Worm (Caenorhabditis elegans): ENCODE data around the gene clec-246.
A peak's percentile ranks its signal among the peaks of the same experiment; 100 is the strongest.
"Not testable (repeated sequence)": the region's sequence is repeated elsewhere in the genome, so short reads cannot be mapped to it uniquely, and the experiment has no call there.

clec-246 gene

ce11 chrV:18212848-18213247, 23.6 kb downstream of the clec-246 start:
- TF ChIP-seq swsn-7 (tag; optimal IDR thresholded peaks at IDR 0.05), result no peak
- TF ChIP-seq lir-3 (tag; optimal IDR thresholded peaks at IDR 0.05; ENCODE audit: poor library complexity), result no peak
- no peak for TF ChIP-seq dsc-1 (tag; optimal IDR thresholded peaks at IDR 0.05)
- TF ChIP-seq fkh-8 (tag; optimal IDR thresholded peaks at IDR 0.05), result no peak
- no peak for TF ChIP-seq unc-30 (tag; optimal IDR thresholded peaks at IDR 0.05)
- no peak for TF ChIP-seq efl-1 (optimal IDR thresholded peaks at IDR 0.05)
- no peak for TF ChIP-seq efl-1 (GFP tag; optimal IDR thresholded peaks at IDR 0.05 in 1 of 2)
- TF ChIP-seq xbp-1 (tag; optimal IDR thresholded peaks at IDR 0.05), result no peak

DNA sequence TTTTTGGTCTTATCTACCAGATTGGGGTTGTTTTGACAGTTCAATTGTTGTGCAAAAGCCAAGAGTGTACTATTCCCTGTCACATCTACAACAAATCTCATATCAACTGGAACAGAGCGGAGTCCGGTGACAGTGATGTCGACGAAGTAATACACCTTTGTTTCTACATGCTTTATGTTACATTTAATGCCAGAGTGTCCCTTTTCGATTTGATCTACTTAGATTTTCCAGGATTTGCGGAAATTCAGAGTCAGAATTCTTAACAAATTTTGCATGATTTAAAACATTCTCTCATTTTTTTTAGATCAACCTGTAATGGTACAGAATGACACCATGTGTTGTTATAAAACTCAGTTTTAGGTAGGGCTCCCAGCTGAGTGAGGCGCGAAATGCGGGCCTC, 26.9 kb downstream of the clec-246 start, which contains the start of gene F16H6.8:
Gene F16H6.8, minus strand, starts transcription at position 101 of the 400 bp plus-strand sequence.
- TF ChIP-seq aly-2 (tag; optimal IDR thresholded peaks at IDR 0.05); lsy-2 (tag; optimal IDR thresholded peaks at IDR 0.05); zip-4 (GFP tag; optimal IDR thresholded peaks at IDR 0.05): not testable (repeated sequence)

- not testable (repeated sequence) for TF ChIP-seq irx-1, lin-15B, nhr-71 (tag; optimal IDR thresholded peaks at IDR 0.05)
These were observed 27.5 kb downstream of the clec-246 start, which contains the start of gene F16H6.9 for ce11 chrV:18216784-18217183. Gene F16H6.9 (plus strand): TSS chrV:18217084.

DNA sequence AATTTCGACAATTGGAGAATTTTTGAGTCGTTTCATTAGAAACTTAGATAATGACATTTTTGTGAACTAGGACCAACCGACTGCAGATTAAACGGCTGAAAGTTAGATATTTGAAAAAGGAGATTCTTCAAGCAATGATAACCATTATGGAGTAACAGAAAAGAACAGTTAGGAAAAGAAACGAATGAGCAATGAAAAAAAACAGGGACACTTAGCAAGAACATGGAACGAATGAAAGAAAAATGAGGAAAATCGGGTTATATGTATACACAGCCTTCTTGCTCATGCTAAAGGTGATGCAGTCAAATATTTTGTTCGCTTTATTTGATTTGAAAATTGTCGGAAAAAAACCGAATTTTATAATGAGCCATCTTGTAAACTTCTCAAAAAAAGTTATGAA, 35.1 kb downstream of the clec-246 start, which contains the start of gene F16H6.10:
Gene F16H6.10, minus strand, starts transcription at position 101 of the 400 bp plus-strand sequence.
- no peak for TF ChIP-seq C16A3.4 (tag; optimal IDR thresholded peaks at IDR 0.05)
- TF ChIP-seq nhr-12 (tag; optimal IDR thresholded peaks at IDR 0.05), result no peak
- no peak for TF ChIP-seq unc-130 (tag; optimal IDR thresholded peaks at IDR 0.05)
- TF ChIP-seq lin-39 (tag; optimal IDR thresholded peaks at IDR 0.05), result no peak
- TF ChIP-seq xbp-1 (tag; optimal IDR thresholded peaks at IDR 0.05), result no peak
- TF ChIP-seq rnt-1 (tag; optimal IDR thresholded peaks at IDR 0.05), result no peak
- TF ChIP-seq efl-1 (optimal IDR thresholded peaks at IDR 0.05), result no peak
- no peak for TF ChIP-seq efl-1 (GFP tag; optimal IDR thresholded peaks at IDR 0.05 in 1 of 2)
- TF ChIP-seq irx-1 (tag; optimal IDR thresholded peaks at IDR 0.05), result no peak
- no peak for TF ChIP-seq mab-9 (GFP tag; IDR thresholded peaks at IDR 0.05)
- TF ChIP-seq dsc-1 (tag; optimal IDR thresholded peaks at IDR 0.05), result no peak
- no peak for TF ChIP-seq tlp-1 (tag; optimal IDR thresholded peaks at IDR 0.05)
- TF ChIP-seq ceh-88 (GFP tag; IDR thresholded peaks at IDR 0.05), result no peak
- no peak for TF ChIP-seq hlh-17 (GFP tag; optimal IDR thresholded peaks at IDR 0.05; ENCODE audit: borderline replicate concordance)
- TF ChIP-seq ama-1 (optimal IDR thresholded peaks at IDR 0.05), result no peak
- TF ChIP-seq unc-98 (GFP tag; IDR thresholded peaks at IDR 0.05), result no peak

- no peak for TF ChIP-seq irx-1 (tag; optimal IDR thresholded peaks at IDR 0.05)
These were observed 46.5 kb downstream of the clec-246 start for ce11 chrV:18235808-18236207.

DNA sequence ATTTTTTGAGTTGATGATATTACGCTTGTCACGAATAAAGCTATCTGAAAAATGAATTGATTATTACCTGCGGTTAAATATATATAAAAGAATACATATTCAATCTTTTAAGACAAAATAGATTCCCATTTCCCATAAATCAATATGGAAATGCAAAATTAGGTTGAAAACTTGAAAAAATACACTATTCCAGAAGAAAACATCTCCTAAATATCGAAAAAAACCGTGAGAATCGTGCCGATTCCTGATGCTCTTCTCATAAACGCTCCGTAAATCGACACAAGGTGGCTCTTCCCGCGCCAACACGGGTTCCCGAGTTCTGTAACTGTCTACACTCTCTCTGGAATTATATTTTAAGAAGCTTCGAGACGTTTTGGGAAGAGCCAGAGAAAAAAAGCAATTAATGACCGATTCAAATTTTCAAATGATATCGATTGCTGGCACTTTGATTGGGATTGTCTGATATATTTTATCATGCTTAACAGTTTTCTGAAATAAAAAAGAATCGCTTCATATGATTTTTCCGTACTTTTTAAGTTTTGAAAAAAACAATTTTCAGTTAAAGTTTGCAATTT, 47.5 kb downstream of the clec-246 start, which contains the start of gene R10E8.3:
Gene R10E8.3, minus strand, starts transcription at position 51 of the 575 bp plus-strand sequence.
- TF ChIP-seq lin-35 (GFP tag; optimal IDR thresholded peaks at IDR 0.05), result peak in 1 of 2 experiments; percentile 4
- TF ChIP-seq nhr-11 (tag; optimal IDR thresholded peaks at IDR 0.05), result no peak

Measured in whole organism, L1 larva.